Fruit fly (Drosophila melanogaster) whole organism, pupa: Measurements from ENCODE around the gene maca.

Source experiments
- CG10348 ChIP-seq: fragments of 200-800 bp; sonication (Bioruptor generic); IDR thresholded peaks from 2 replicates; pipeline ENCODE4 v1.3.6; 2022; ENCODE audit warnings: missing biosample characterization, missing genetic modification characterization
- CG14655 ChIP-seq: fragments of 200-800 bp; sonication (Bioruptor generic); optimal IDR thresholded peaks from 3 replicates; lab custom pipeline; 2017; ENCODE audit warnings: mild to moderate bottlenecking, missing biosample characterization, missing genetic modification reagents, missing genetic modification characterization
- CG17806 ChIP-seq: fragments of 200-800 bp; sonication (Bioruptor generic); optimal IDR thresholded peaks from 2 replicates; lab custom pipeline; 2018; ENCODE audit warnings: missing biosample characterization, mild to moderate bottlenecking, missing genetic modification characterization, moderate library complexity
- CG32121 ChIP-seq: fragments of 200-800 bp; sonication (Bioruptor generic); IDR thresholded peaks from 2 replicates; pipeline ENCODE4 v1.3.6; 2022; ENCODE audit warnings: missing biosample characterization, missing genetic modification characterization
- CG34367 ChIP-seq: fragments of 200-800 bp; sonication (Bioruptor generic); optimal IDR thresholded peaks from 2 replicates; lab custom pipeline; 2018; ENCODE audit warnings: missing biosample characterization, mild to moderate bottlenecking, missing genetic modification characterization
- CG8301 ChIP-seq: fragments of 200-800 bp; sonication (Bioruptor generic); optimal IDR thresholded peaks from 2 replicates; lab custom pipeline; 2018; ENCODE audit warnings: missing biosample characterization, mild to moderate bottlenecking, missing genetic modification characterization
- CG9948 ChIP-seq: fragments of 200-800 bp; sonication (Bioruptor generic); optimal IDR thresholded peaks from 2 replicates; lab custom pipeline; 2018; ENCODE audit warnings: missing biosample characterization, mild to moderate bottlenecking, missing genetic modification characterization, moderate library complexity
- D1 ChIP-seq: fragments of 200-800 bp; sonication (Bioruptor generic); optimal IDR thresholded peaks from 2 replicates; lab custom pipeline; 2018; ENCODE audit warnings: missing biosample characterization, mild to moderate bottlenecking, missing genetic modification characterization, moderate library complexity
- fd96Ca ChIP-seq: fragments of 200-800 bp; sonication (Bioruptor generic); IDR thresholded peaks from 3 replicates; pipeline ENCODE4 v1.3.6; 2022; ENCODE audit warnings: missing biosample characterization, missing genetic modification characterization
- gl ChIP-seq: fragments of 200-800 bp; sonication (Bioruptor generic); optimal IDR thresholded peaks from 2 replicates; lab custom pipeline; 2018; ENCODE audit warnings: missing biosample characterization, mild to moderate bottlenecking, missing genetic modification characterization

DNA sequence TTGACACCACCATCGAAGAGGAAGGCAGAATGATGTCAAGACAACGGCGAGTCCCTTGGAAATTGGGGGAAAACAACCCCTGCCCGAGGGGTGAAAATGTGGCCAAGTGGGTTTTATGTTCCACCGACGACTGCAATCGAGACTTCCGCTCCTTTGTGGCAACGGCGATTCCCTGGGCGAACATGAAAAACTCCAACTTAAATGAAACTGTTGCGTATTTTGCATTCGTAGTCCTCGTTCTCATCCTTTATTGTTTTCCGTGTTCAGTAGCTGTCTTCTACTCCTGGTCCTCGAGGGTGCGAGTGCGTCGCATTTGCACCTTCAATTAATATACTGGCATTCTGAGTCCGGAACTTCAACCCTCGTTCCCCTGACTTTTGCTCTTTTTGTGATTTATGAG lies 17.8 kb downstream of the maca start:
- TF ChIP-seq CG32121 = no peak
- no peak for TF ChIP-seq CG10348
- no peak for TF ChIP-seq gl (tag; lab: Kevin White, UChicago)
- no peak for TF ChIP-seq CG9948 (tag; lab: Kevin White, UChicago)
- no peak for TF ChIP-seq fd96Ca (GFP tag; lab: Robert Waterston, UW)
- no peak for TF ChIP-seq D1 (tag; lab: Kevin White, UChicago)
- TF ChIP-seq CG17806 = no peak
- TF ChIP-seq CG34367 (tag; lab: Kevin White, UChicago) = no peak
- TF ChIP-seq CG8301 (tag; lab: Kevin White, UChicago) = no peak
- no peak for TF ChIP-seq CG14655
